Fruit fly (Drosophila melanogaster) whole organism, embryonic: ENCODE results near the gene CG34451.

ENCODE experiments used
- CG10654 ChIP-seq: fragments of 200-800 bp; sonication (Bioruptor generic); optimal IDR thresholded peaks from 2 replicates; lab custom pipeline; 2016; ENCODE audit warnings: missing biosample characterization, missing genetic modification characterization
- CG14050 ChIP-seq: fragments of 200-800 bp; sonication (Bioruptor generic); IDR thresholded peaks from 3 replicates; pipeline ENCODE4 v1.3.6; 2022; ENCODE audit warnings: missing biosample characterization, missing genetic modification characterization
- HLHmδ ChIP-seq: fragments of 200-800 bp; sonication (Bioruptor generic); optimal IDR thresholded peaks from 2 replicates; lab custom pipeline; 2018; ENCODE audit warnings: missing biosample characterization, mild to moderate bottlenecking, missing genetic modification characterization, moderate library complexity
- bcd ChIP-seq: fragments of 200-800 bp; sonication (Bioruptor generic); optimal IDR thresholded peaks from 2 replicates; lab custom pipeline; 2017; ENCODE audit warnings: missing biosample characterization, mild to moderate bottlenecking, missing genetic modification characterization
- psq ChIP-seq: fragments of 200-800 bp; sonication (Bioruptor generic); optimal IDR thresholded peaks from 2 replicates; lab custom pipeline; 2017; ENCODE audit warnings: missing biosample characterization, missing genetic modification characterization

DNA sequence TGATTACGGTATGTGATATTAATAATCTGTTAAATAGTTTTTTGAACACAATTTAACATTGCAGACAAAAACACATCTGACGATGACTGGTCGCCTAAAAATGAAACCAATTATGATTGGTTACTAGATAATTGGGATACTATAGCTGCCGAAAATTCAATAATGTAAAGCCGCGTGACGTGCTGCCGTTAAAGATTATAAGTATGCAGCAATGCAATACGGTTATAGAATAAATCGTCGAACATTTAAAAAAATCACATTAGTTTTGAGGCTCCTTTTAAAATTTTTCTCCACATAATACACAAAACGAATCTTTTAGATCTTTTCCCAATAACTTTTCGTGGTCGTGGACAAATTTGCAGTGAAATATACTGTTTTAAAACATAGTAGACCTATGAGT, 25.7 kb upstream of the CG34451 start, which contains the start of gene CG42570:
- TF ChIP-seq bcd (GFP tag; lab: Kevin White, UChicago) (no peak), CG10654 (GFP tag; lab: Kevin White, UChicago) (no peak), CG14050 (GFP tag; lab: Robert Waterston, UW) (no peak), psq (GFP tag; lab: Kevin White, UChicago) (no peak), HLHmδ (GFP tag; lab: Kevin White, UChicago) (no peak)
